Fruit fly (Drosophila melanogaster) whole organism, embryonic: ENCODE data around the gene CG11975.

Experiments
- Bgb ChIP-seq: fragments of 200-800 bp; sonication (Bioruptor generic); IDR thresholded peaks from 2 replicates; pipeline ENCODE4 v1.3.6; 2022; ENCODE audit warnings: missing biosample characterization, missing genetic modification characterization; ENCODE audit not compliant: partially characterized antibody
- CG10979 ChIP-seq: fragments of 200-800 bp; sonication (Bioruptor generic); optimal IDR thresholded peaks from 2 replicates; lab custom pipeline; 2018; ENCODE audit warnings: missing biosample characterization, mild to moderate bottlenecking, missing genetic modification characterization, moderate library complexity
- CG11456 ChIP-seq: fragments of 200-800 bp; sonication (Bioruptor generic); IDR thresholded peaks from 3 replicates; pipeline ENCODE4 v1.3.6; 2022; ENCODE audit warnings: missing biosample characterization, missing genetic modification characterization
- CG12391 ChIP-seq: fragments of 200-800 bp; sonication (Bioruptor generic); optimal IDR thresholded peaks from 3 replicates; lab custom pipeline; 2018; ENCODE audit warnings: missing biosample characterization, mild to moderate bottlenecking, missing genetic modification characterization, moderate library complexity
- CG14710 ChIP-seq: fragments of 200-800 bp; sonication (Bioruptor generic); optimal IDR thresholded peaks from 3 replicates; lab custom pipeline; 2019; ENCODE audit warnings: missing biosample characterization, mild to moderate bottlenecking, missing genetic modification characterization, moderate library complexity
- CG17829 ChIP-seq: fragments of 200-800 bp; optimal IDR thresholded peaks from 2 replicates; lab custom pipeline; 2019; ENCODE audit warnings: missing biosample characterization, mild to moderate bottlenecking, missing genetic modification characterization, moderate library complexity
- CG18619 ChIP-seq: fragments of 200-800 bp; sonication (Bioruptor generic); optimal IDR thresholded peaks from 3 replicates; lab custom pipeline; 2017; ENCODE audit warnings: missing biosample characterization, mild to moderate bottlenecking, missing genetic modification characterization
- CG2120 ChIP-seq: fragments of 200-800 bp; sonication (Bioruptor generic); optimal IDR thresholded peaks from 3 replicates; lab custom pipeline; 2016; ENCODE audit warnings: missing biosample characterization, missing genetic modification characterization
- CG2199 ChIP-seq: fragments of 200-800 bp; sonication (Bioruptor generic); IDR thresholded peaks from 3 replicates; pipeline ENCODE4 v1.3.6; 2022; ENCODE audit warnings: missing biosample characterization, missing genetic modification characterization
- CG2678 ChIP-seq: fragments of 200-800 bp; sonication (Bioruptor generic); optimal IDR thresholded peaks from 3 replicates; lab custom pipeline; 2019; ENCODE audit warnings: missing biosample characterization, mild to moderate bottlenecking, missing genetic modification characterization, moderate library complexity
- CG2875 ChIP-seq: fragments of 200-800 bp; sonication (Bioruptor generic); optimal IDR thresholded peaks from 2 replicates; lab custom pipeline; 2017; ENCODE audit warnings: missing biosample characterization, mild to moderate bottlenecking, missing genetic modification characterization, missing genetic modification reagents
- CG3163 ChIP-seq: fragments of 200-800 bp; sonication (Bioruptor generic); optimal IDR thresholded peaks from 3 replicates; lab custom pipeline; 2016; ENCODE audit warnings: missing biosample characterization, missing genetic modification characterization
- CG3838 ChIP-seq: fragments of 200-800 bp; sonication (Bioruptor generic); optimal IDR thresholded peaks from 3 replicates; lab custom pipeline; 2016; ENCODE audit warnings: missing biosample characterization, missing genetic modification characterization
- CG42726 ChIP-seq: fragments of 200-800 bp; sonication (Bioruptor generic); IDR thresholded peaks from 2 replicates; pipeline ENCODE4 v1.3.6; 2022; ENCODE audit warnings: missing biosample characterization, missing genetic modification characterization; ENCODE audit not compliant: partially characterized antibody
- CG6272 ChIP-seq: fragments of 200-800 bp; sonication (Bioruptor generic); IDR thresholded peaks from 2 replicates; pipeline ENCODE4 v1.3.6; 2022; ENCODE audit warnings: missing biosample characterization, missing genetic modification characterization
- CG6765 ChIP-seq: fragments of 200-800 bp; sonication (Bioruptor generic); optimal IDR thresholded peaks from 3 replicates; lab custom pipeline; 2017; ENCODE audit warnings: missing biosample characterization, mild to moderate bottlenecking, missing genetic modification characterization
- CG7357 ChIP-seq: fragments of 200-800 bp; sonication (Bioruptor generic); IDR thresholded peaks from 3 replicates; pipeline ENCODE4 v1.3.6; 2022; ENCODE audit warnings: missing biosample characterization, missing genetic modification characterization
- CG9437 ChIP-seq: fragments of 200-800 bp; sonication (Bioruptor generic); optimal IDR thresholded peaks from 2 replicates; lab custom pipeline; 2018; ENCODE audit warnings: missing biosample characterization, mild to moderate bottlenecking, missing genetic modification characterization
- CG9727 ChIP-seq: fragments of 200-800 bp; sonication (Bioruptor generic); optimal IDR thresholded peaks from 3 replicates; lab custom pipeline; 2017; ENCODE audit warnings: missing biosample characterization, mild to moderate bottlenecking, missing genetic modification characterization
- CG9817 ChIP-seq: fragments of 200-800 bp; sonication (Bioruptor generic); optimal IDR thresholded peaks from 2 replicates; lab custom pipeline; 2018; ENCODE audit warnings: missing biosample characterization, mild to moderate bottlenecking, missing genetic modification characterization, moderate library complexity
- CTCF ChIP-seq: fragments of 200-800 bp; sonication (Bioruptor generic); optimal IDR thresholded peaks from 2 replicates; lab custom pipeline; 2017; ENCODE audit warnings: missing biosample characterization, mild to moderate bottlenecking, missing genetic modification characterization, moderate library complexity
- Chrac-16 ChIP-seq: fragments of 200-800 bp; sonication (Bioruptor generic); optimal IDR thresholded peaks from 3 replicates; lab custom pipeline; 2016; ENCODE audit warnings: missing biosample characterization, missing genetic modification characterization
- D19A ChIP-seq: fragments of 200-800 bp; optimal IDR thresholded peaks from 3 replicates; lab custom pipeline; 2019; ENCODE audit warnings: missing biosample characterization, mild to moderate bottlenecking, missing genetic modification characterization, moderate library complexity
- D19B ChIP-seq: fragments of 200-800 bp; sonication (Bioruptor generic); optimal IDR thresholded peaks from 2 replicates; lab custom pipeline; 2017; ENCODE audit warnings: missing biosample characterization, mild to moderate bottlenecking, missing genetic modification characterization
- H15 ChIP-seq: fragments of 200-800 bp; sonication (Bioruptor generic); IDR thresholded peaks from 3 replicates; pipeline ENCODE4 v1.3.6; 2022; ENCODE audit warnings: missing biosample characterization, missing genetic modification characterization
- Hmr ChIP-seq: fragments of 200-800 bp; sonication (Bioruptor generic); optimal IDR thresholded peaks from 3 replicates; lab custom pipeline; 2017; ENCODE audit warnings: mild to moderate bottlenecking, missing biosample characterization, missing genetic modification reagents, missing genetic modification characterization
- Hr51 ChIP-seq, 2 experiments: fragments of 200-800 bp; sonication (Bioruptor generic); optimal IDR thresholded peaks; 2 replicates in 1 of 2; 3 replicates in 1 of 2; lab custom pipeline; 2016 to 2018; ENCODE audit warnings: missing biosample characterization in 2 of 2, missing genetic modification characterization in 2 of 2, mild to moderate bottlenecking in 1 of 2, moderate library complexity in 1 of 2
- Lim3 ChIP-seq: fragments of 200-800 bp; sonication (Bioruptor generic); IDR thresholded peaks from 2 replicates; pipeline ENCODE4 v1.3.6; 2022; ENCODE audit warnings: missing biosample characterization, missing genetic modification characterization
- Med ChIP-seq: fragments of 200-800 bp; sonication (Bioruptor generic); peaks from one replicate; lab custom pipeline; 2016; ENCODE audit warnings: missing biosample characterization, missing genetic modification characterization, mild to moderate bottlenecking, inconsistent platforms, moderate library complexity
- NfI ChIP-seq: fragments of 200-800 bp; sonication (Bioruptor generic); optimal IDR thresholded peaks from 3 replicates; lab custom pipeline; 2018; ENCODE audit warnings: missing biosample characterization, mild to moderate bottlenecking, missing genetic modification characterization, moderate library complexity
- ash1 ChIP-seq: fragments of 200-800 bp; sonication (Bioruptor generic); optimal IDR thresholded peaks from 2 replicates; lab custom pipeline; 2018; ENCODE audit warnings: missing biosample characterization, mild to moderate bottlenecking, missing genetic modification characterization
- br ChIP-seq: fragments of >200 bp; optimal IDR thresholded peaks from 2 replicates; lab custom pipeline; 2017
- gcm ChIP-seq: fragments of 200-800 bp; sonication (Bioruptor generic); optimal IDR thresholded peaks from 2 replicates; lab custom pipeline; 2019; ENCODE audit warnings: missing biosample characterization, mild to moderate bottlenecking, missing genetic modification characterization, moderate library complexity
- hbn ChIP-seq: fragments of 200-800 bp; sonication (Bioruptor generic); IDR thresholded peaks from 2 replicates; pipeline ENCODE4 v1.3.6; 2022; ENCODE audit warnings: missing biosample characterization, missing genetic modification characterization; ENCODE audit not compliant: partially characterized antibody
- inv ChIP-seq: fragments of 200-800 bp; sonication (Bioruptor generic); IDR thresholded peaks from 2 replicates; pipeline ENCODE4 v1.3.6; 2022; ENCODE audit warnings: missing biosample characterization, missing genetic modification characterization; ENCODE audit not compliant: partially characterized antibody
- jigr1 ChIP-seq: fragments of 200-800 bp; sonication (Bioruptor generic); IDR thresholded peaks from 3 replicates; pipeline ENCODE4 v1.3.6; 2022; ENCODE audit warnings: missing biosample characterization, missing genetic modification characterization
- knrl ChIP-seq: fragments of 200-800 bp; sonication (Bioruptor generic); IDR thresholded peaks from 3 replicates; pipeline ENCODE4 v1.3.6; 2022; ENCODE audit warnings: missing biosample characterization, missing genetic modification characterization; ENCODE audit not compliant: partially characterized antibody
- lov ChIP-seq, 2 experiments: fragments of 200-800 bp in 1 of 2; fragments of >200 bp in 1 of 2; sonication (Bioruptor generic) in 1 of 2; IDR thresholded peaks in 1 of 2; optimal IDR thresholded peaks in 1 of 2; 2 replicates in 1 of 2; 3 replicates in 1 of 2; pipeline versions ENCODE4 v1.3.6 to Lab custom; 2017 to 2022; ENCODE audit warnings: missing biosample characterization in 1 of 2, missing genetic modification characterization in 1 of 2
- nau ChIP-seq: fragments of 200-800 bp; sonication (Bioruptor generic); optimal IDR thresholded peaks from 3 replicates; lab custom pipeline; 2017; ENCODE audit warnings: missing biosample characterization, mild to moderate bottlenecking, missing genetic modification characterization, missing genetic modification reagents
- pfk ChIP-seq: fragments of 200-800 bp; sonication (Bioruptor generic); optimal IDR thresholded peaks from 2 replicates; lab custom pipeline; 2018; ENCODE audit warnings: missing biosample characterization, mild to moderate bottlenecking, missing genetic modification characterization, moderate library complexity
- pnt ChIP-seq: fragments of 200-800 bp; sonication (Bioruptor generic); optimal IDR thresholded peaks from 3 replicates; lab custom pipeline; 2016; ENCODE audit warnings: missing biosample characterization, missing genetic modification characterization
- tna ChIP-seq: fragments of 200-800 bp; sonication (Bioruptor generic); IDR thresholded peaks from 2 replicates; pipeline ENCODE4 v1.3.6; 2022; ENCODE audit warnings: missing biosample characterization, missing genetic modification characterization; ENCODE audit not compliant: partially characterized antibody

The CG11975 gene

DNA sequence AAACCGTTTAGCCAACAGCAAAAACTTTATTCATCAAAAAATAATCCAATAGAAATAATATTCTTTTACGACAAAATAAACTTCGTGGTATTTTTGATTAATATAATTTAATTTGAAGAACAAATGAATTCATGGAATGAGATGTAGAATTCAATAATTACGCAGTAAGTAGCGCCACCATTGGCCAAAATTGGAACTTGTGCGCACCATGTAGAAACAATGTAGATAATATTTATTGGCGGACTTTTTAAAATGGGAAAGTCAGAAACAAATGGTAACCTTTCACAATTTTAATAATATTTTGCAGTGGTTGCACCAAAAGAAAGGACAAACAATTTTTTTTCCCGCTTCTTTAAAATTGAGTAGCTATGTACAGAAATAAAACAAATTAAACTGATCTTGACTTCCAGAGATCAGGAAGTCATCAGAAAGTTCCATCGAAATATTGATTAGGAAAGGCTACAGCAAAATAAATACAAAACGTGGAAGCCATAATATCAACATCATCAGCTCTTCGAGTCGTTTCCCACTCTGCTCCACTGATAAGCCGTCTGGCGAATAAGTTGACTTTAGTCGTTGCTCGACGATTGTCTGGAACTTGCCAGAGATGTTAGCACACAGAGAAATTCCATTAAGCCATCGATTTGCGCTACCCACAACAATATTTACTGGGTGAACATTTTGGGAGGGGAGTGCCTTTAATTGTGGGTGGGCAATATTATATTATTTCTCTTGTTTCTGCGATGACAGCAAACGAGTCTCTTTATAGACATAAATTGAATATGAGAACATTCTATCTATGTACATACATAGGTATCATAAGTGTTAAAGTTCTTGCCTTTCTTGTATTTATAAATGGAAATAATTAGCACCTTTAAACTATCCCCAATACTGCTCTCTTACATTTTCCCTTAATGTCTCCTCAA lies 12.9 kb upstream of the CG11975 start (continued):
- peak; percentile 8 for TF ChIP-seq CG2678 (tag; lab: Kevin White, UChicago)
- peak; percentile 95 for TF ChIP-seq CG3163 (GFP tag; lab: Kevin White, UChicago)
- peak; percentile 2 for TF ChIP-seq CG6765
- TF ChIP-seq CG18619 (GFP tag; lab: Kevin White, UChicago): no peak
- peak; percentile 18 for TF ChIP-seq pfk (GFP tag; lab: Kevin White, UChicago)
- TF ChIP-seq nau: peak; percentile 17
- no peak for TF ChIP-seq CG6272
- TF ChIP-seq NfI (GFP tag; lab: Kevin White, UChicago): peak; percentile 24
- peak; percentile 18; the same call in 1 of the 2 replicates for TF ChIP-seq tna (GFP tag; lab: Robert Waterston, UW)
- TF ChIP-seq knrl (GFP tag; lab: Robert Waterston, UW): peak; percentile 63; the same call in 2 of the 3 replicates
- TF ChIP-seq CG10979: no peak
- TF ChIP-seq jigr1 (GFP tag; lab: Robert Waterston, UW): no peak
- TF ChIP-seq lov (optimal IDR thresholded peaks at IDR 0.05; lab: Kevin White, UChicago): no peak
- TF ChIP-seq lov (GFP tag; IDR thresholded peaks at IDR 0.05; lab: Robert Waterston, UW): 0 out of 3 replicates have a peak, but pooled peaks have one; percentile 4
- TF ChIP-seq H15 (GFP tag; lab: Robert Waterston, UW): 0 out of 3 replicates have a peak, but pooled peaks have one; percentile 6
- peak; percentile 32 for TF ChIP-seq CG9727 (GFP tag; lab: Kevin White, UChicago)
- peak; percentile 82; the same call in 2 of the 3 replicates for TF ChIP-seq CG2199 (GFP tag; lab: Robert Waterston, UW)
- TF ChIP-seq CG9817 (tag; lab: Kevin White, UChicago): peak; percentile 23
- TF ChIP-seq CG42726 (GFP tag; lab: Robert Waterston, UW): peak; percentile 85
- TF ChIP-seq CG9437 (GFP tag; lab: Kevin White, UChicago): no peak
- peak; percentile 16 for TF ChIP-seq Hmr (GFP tag; lab: Kevin White, UChicago)
- TF ChIP-seq hbn (GFP tag; lab: Robert Waterston, UW): peak; percentile 24; the same call in 1 of the 2 replicates
- peak; percentile 98 for TF ChIP-seq CTCF
- TF ChIP-seq ash1 (GFP tag; lab: Kevin White, UChicago): no peak
- peak; percentile 90 for TF ChIP-seq D19B
- peak; percentile 84 for TF ChIP-seq Bgb (GFP tag; lab: Robert Waterston, UW)
- no peak for TF ChIP-seq Lim3 (GFP tag; lab: Robert Waterston, UW)
- no peak for TF ChIP-seq gcm (GFP tag; lab: Kevin White, UChicago)
- TF ChIP-seq CG14710 (tag; lab: Kevin White, UChicago): peak; percentile 7
- TF ChIP-seq CG17829: peak; percentile 16
- TF ChIP-seq Hr51 (GFP tag; optimal IDR thresholded peaks at IDR 0.05; lab: Kevin White, UChicago): peak in 1 of 2 experiments; percentile 10
- peak; percentile 36; the same call in 1 of the 2 replicates for TF ChIP-seq inv
- no peak for TF ChIP-seq br (lab: Kevin White, UChicago)
- peak; percentile 57 for TF ChIP-seq Med (GFP tag; lab: Kevin White, UChicago)
- TF ChIP-seq D19A (tag; lab: Kevin White, UChicago): peak; percentile 25
- TF ChIP-seq Chrac-16: no peak
- TF ChIP-seq CG2120: peak; percentile 2
- TF ChIP-seq pnt (GFP tag; lab: Kevin White, UChicago): peak; percentile 10
- 0 out of 3 replicates have a peak, but pooled peaks have one; percentile 23 for TF ChIP-seq CG11456 (GFP tag; lab: Robert Waterston, UW)
- TF ChIP-seq CG7357 (GFP tag; lab: Robert Waterston, UW): no peak
- no peak for TF ChIP-seq CG3838 (GFP tag; lab: Kevin White, UChicago)
- TF ChIP-seq CG2875: peak; percentile 48
- TF ChIP-seq CG12391: peak; percentile 3
- TF ChIP-seq, all 482 proteins: peak for 116
